Worm (Caenorhabditis elegans): ENCODE results near the gene cpg-20.

The cpg-20 gene

ce11 chrIV:6117741-6118265, 41.8 kb upstream of the cpg-20 start, which contains the start of gene zen-4 (continued):
- TF ChIP-seq gei-8 (GFP tag; optimal IDR thresholded peaks at IDR 0.05) (no peak), hlh-11 (tag; optimal IDR thresholded peaks at IDR 0.05) (no peak), aha-1 (tag) (no peak), dmd-8 (GFP tag; IDR thresholded peaks at IDR 0.05) (no peak), mdl-1 (tag; optimal IDR thresholded peaks at IDR 0.05) (no peak), nhr-10 (tag; optimal IDR thresholded peaks at IDR 0.05) (no peak), cey-2 (tag; optimal IDR thresholded peaks at IDR 0.05; ENCODE audit: borderline replicate concordance, insufficient read depth) (no peak), ceh-62 (tag; optimal IDR thresholded peaks at IDR 0.05) (no peak)

- no peak for TF ChIP-seq mdl-1 (tag; optimal IDR thresholded peaks at IDR 0.05)
- TF ChIP-seq nhr-48 (tag; optimal IDR thresholded peaks at IDR 0.05): no peak
- TF ChIP-seq nhr-237 (tag; optimal IDR thresholded peaks at IDR 0.05): no peak
- TF ChIP-seq lin-39 (tag; optimal IDR thresholded peaks at IDR 0.05): no peak
- TF ChIP-seq Y5F2A.4 (GFP tag; optimal IDR thresholded peaks at IDR 0.05): no peak
- no peak for TF ChIP-seq dpl-1 (GFP tag; optimal IDR thresholded peaks at IDR 0.05)
- no peak for TF ChIP-seq ctbp-1 (GFP tag; IDR thresholded peaks at IDR 0.05)
- no peak for TF ChIP-seq nhr-111 (GFP tag; optimal IDR thresholded peaks at IDR 0.05)
- no peak for TF ChIP-seq ZK546.5 (tag; optimal IDR thresholded peaks at IDR 0.05)
- TF ChIP-seq daf-8 (GFP tag; IDR thresholded peaks at IDR 0.05): no peak
- no peak for TF ChIP-seq spr-1 (tag; optimal IDR thresholded peaks at IDR 0.05)
- no peak for TF ChIP-seq zfp-2 (tag; optimal IDR thresholded peaks at IDR 0.05)
- no peak for TF ChIP-seq ces-1 (GFP tag; optimal IDR thresholded peaks at IDR 0.05)
- TF ChIP-seq ceh-32 (tag; optimal IDR thresholded peaks at IDR 0.05; ENCODE audit: poor library complexity): no peak
- no peak for TF ChIP-seq Y48G9A.11 (GFP tag; IDR thresholded peaks at IDR 0.05)
- no peak for TF ChIP-seq mes-2 (tag; optimal IDR thresholded peaks at IDR 0.05; ENCODE audit: poor library complexity, severe bottlenecking)
- TF ChIP-seq lin-38 (GFP tag; IDR thresholded peaks at IDR 0.05): no peak
- TF ChIP-seq skn-1 (tag; optimal IDR thresholded peaks at IDR 0.05): no peak
Observed at ce11 chrIV:6112291-6112690, 36.3 kb upstream of the cpg-20 start, which contains the start of gene M03D4.3. TSS of gene M03D4.3 (minus strand) at chrIV:6112391.

ce11 chrIV:6108665-6109064, 32.6 kb upstream of the cpg-20 start:
- no peak for TF ChIP-seq unc-130 (GFP tag; optimal IDR thresholded peaks at IDR 0.05)
- TF ChIP-seq cey-2 (tag; optimal IDR thresholded peaks at IDR 0.05; ENCODE audit: borderline replicate concordance, insufficient read depth): no peak
- TF ChIP-seq mxl-3 (GFP tag; optimal IDR thresholded peaks at IDR 0.05): no peak
- no peak for TF ChIP-seq nhr-25 (tag; optimal IDR thresholded peaks at IDR 0.05; ENCODE audit: borderline replicate concordance, insufficient read depth)
- TF ChIP-seq lin-13 (GFP tag; optimal IDR thresholded peaks at IDR 0.05): no peak
- TF ChIP-seq ZK337.2 (GFP tag; IDR thresholded peaks at IDR 0.05): no peak
- TF ChIP-seq daf-19 (GFP tag; conservative IDR thresholded peaks at IDR 0.05): peak; percentile 61; the same call in 1 of the 2 replicates
- no peak for TF ChIP-seq ztf-7 (tag; optimal IDR thresholded peaks at IDR 0.05)

- no peak for TF ChIP-seq nhr-41 (GFP tag; IDR thresholded peaks at IDR 0.05)
- no peak for TF ChIP-seq dmd-6 (GFP tag; IDR thresholded peaks at IDR 0.05)
- peak; percentile 81 for TF ChIP-seq set-16 (GFP tag; IDR thresholded peaks at IDR 0.05)
- TF ChIP-seq attf-4 (tag; optimal IDR thresholded peaks at IDR 0.05): no peak
- no peak for TF ChIP-seq gei-8 (GFP tag; optimal IDR thresholded peaks at IDR 0.05)
- TF ChIP-seq aha-1 (tag): peak; percentile 78
- TF ChIP-seq snpc-1.2 (GFP tag; IDR thresholded peaks at IDR 0.05): no peak
- no peak for TF ChIP-seq zag-1 (tag; optimal IDR thresholded peaks at IDR 0.05)
- TF ChIP-seq nhr-10 (tag; optimal IDR thresholded peaks at IDR 0.05): no peak
Observed at ce11 chrIV:6104446-6104845, 28.4 kb upstream of the cpg-20 start.
